Worm (Caenorhabditis elegans) whole organism, L4/young adult: Measurements from ENCODE around the gene zfp-2.

Experiments
- dao-5 ChIP-seq: sonication (generic microtip); optimal IDR thresholded peaks from 2 replicates; lab custom pipeline; 2016; ENCODE audit warnings: missing genotype, missing genetic modification characterization, moderate library complexity, missing compliant biosample characterization
- him-1 ChIP-seq: sonication (generic microtip); optimal IDR thresholded peaks from 2 replicates; lab custom pipeline; 2016; ENCODE audit warnings: missing genotype, missing genetic modification reagents, missing genetic modification characterization, missing compliant biosample characterization

ce11 chrII:9597516-9598047, 40.1 kb downstream of the zfp-2 start, which contains the start of gene mrpl-53:
- TF ChIP-seq him-1 (tag; lab: Kevin White, UChicago) (no peak), dao-5 (no peak)
